Worm (Caenorhabditis elegans) whole organism, late embryonic: Measurements from ENCODE around the gene Y69E1A.5.

Experiments used
- ahr-1 ChIP-seq: sonication (generic microtip); optimal IDR thresholded peaks from 2 replicates; lab custom pipeline; 2016; ENCODE audit warnings: missing genetic modification characterization, missing compliant biosample characterization
- ama-1 ChIP-seq: fragments of 150-350 bp; optimal IDR thresholded peaks from 2 replicates; lab custom pipeline; 2014
- ceh-31 ChIP-seq: sonication (generic microtip); optimal IDR thresholded peaks from 2 replicates; lab custom pipeline; 2016; ENCODE audit warnings: missing genetic modification characterization, missing compliant biosample characterization
- ceh-48 ChIP-seq: sonication (generic microtip); optimal IDR thresholded peaks from 2 replicates; lab custom pipeline; 2016; ENCODE audit warnings: missing genetic modification characterization, inconsistent platforms, missing compliant biosample characterization
- elt-2 ChIP-seq: sonication (generic microtip); optimal IDR thresholded peaks from 2 replicates; lab custom pipeline; 2016; ENCODE audit warnings: missing genetic modification reagents, missing genetic modification characterization, missing compliant biosample characterization
- elt-4 ChIP-seq: sonication (generic microtip); optimal IDR thresholded peaks from 2 replicates; lab custom pipeline; 2016; ENCODE audit warnings: missing genetic modification characterization, missing compliant biosample characterization
- fkh-10 ChIP-seq: fragments of 150-350 bp; optimal IDR thresholded peaks from 2 replicates; lab custom pipeline; 2014; ENCODE audit warnings: missing biosample characterization, missing genetic modification reagents, missing genetic modification characterization
- lim-6 ChIP-seq: sonication (generic microtip); optimal IDR thresholded peaks from 2 replicates; lab custom pipeline; 2016; ENCODE audit warnings: missing genetic modification characterization, missing compliant biosample characterization
- nhr-11 ChIP-seq: fragments of 150-350 bp; optimal IDR thresholded peaks from 2 replicates; lab custom pipeline; 2014; ENCODE audit warnings: missing biosample characterization, missing genetic modification characterization
- pqm-1 ChIP-seq: sonication (generic microtip); optimal IDR thresholded peaks from 2 replicates; lab custom pipeline; 2016; ENCODE audit warnings: missing genetic modification characterization, missing compliant biosample characterization
- unc-86 ChIP-seq: sonication (generic microtip); optimal IDR thresholded peaks from 2 replicates; lab custom pipeline; 2016; ENCODE audit warnings: missing genetic modification characterization, missing compliant biosample characterization
- ztf-16 ChIP-seq: sonication (generic microtip); optimal IDR thresholded peaks from 2 replicates; lab custom pipeline; 2017; ENCODE audit warnings: missing genetic modification characterization, missing compliant biosample characterization

DNA sequence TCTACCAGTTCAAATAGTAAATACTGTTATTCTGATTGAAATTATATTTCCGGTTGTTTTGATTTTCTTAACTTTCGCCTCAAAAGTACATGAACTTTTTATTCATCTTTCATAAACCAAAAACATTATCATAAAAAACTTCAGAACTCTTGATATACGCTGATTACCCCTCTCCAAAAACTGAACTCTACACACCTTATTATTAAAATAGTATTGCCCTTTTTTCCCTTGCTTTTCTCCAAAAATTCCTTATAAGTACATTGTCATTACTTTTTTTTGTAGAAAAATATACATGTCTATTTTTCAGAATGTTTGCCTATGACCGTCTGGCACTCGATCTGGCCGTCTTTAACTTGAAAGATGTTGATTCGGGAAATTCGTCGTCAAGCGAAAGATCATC lies 24.3 kb upstream of the Y69E1A.5 start, which contains the start of gene Y43E12A.2:
- no peak for TF ChIP-seq ceh-31
- no peak for TF ChIP-seq fkh-10 (GFP tag; lab: Kevin White, UChicago)
- TF ChIP-seq unc-86 (tag; lab: Kevin White, UChicago), result no peak
- no peak for TF ChIP-seq pqm-1
- no peak for TF ChIP-seq lim-6 (tag; lab: Kevin White, UChicago)
- no peak for TF ChIP-seq nhr-11 (tag; lab: Kevin White, UChicago)
- TF ChIP-seq elt-2, result no peak
- TF ChIP-seq ceh-48, result no peak
- TF ChIP-seq ahr-1 (tag; lab: Kevin White, UChicago), result no peak
- TF ChIP-seq ztf-16 (tag; lab: Kevin White, UChicago), result no peak
- TF ChIP-seq ama-1 (lab: Kevin White, UChicago), result no peak
- TF ChIP-seq elt-4 (tag; lab: Kevin White, UChicago), result no peak
